Fruit fly (Drosophila melanogaster) whole organism, pupa: ENCODE measurements around the gene CG46042.

Experiments
- CG10348 ChIP-seq: fragments of 200-800 bp; sonication (Bioruptor generic); IDR thresholded peaks from 2 replicates; pipeline ENCODE4 v1.3.6; 2022; ENCODE audit warnings: missing biosample characterization, missing genetic modification characterization
- CG12605 ChIP-seq: fragments of 200-800 bp; sonication (Bioruptor generic); IDR thresholded peaks from 2 replicates; pipeline ENCODE4 v1.3.6; 2022; ENCODE audit warnings: missing biosample characterization, missing genetic modification characterization
- CG13204 ChIP-seq: fragments of 200-800 bp; sonication (Bioruptor generic); optimal IDR thresholded peaks from 2 replicates; lab custom pipeline; 2018; ENCODE audit warnings: missing biosample characterization, mild to moderate bottlenecking, missing genetic modification characterization, moderate library complexity
- CG14655 ChIP-seq: fragments of 200-800 bp; sonication (Bioruptor generic); optimal IDR thresholded peaks from 3 replicates; lab custom pipeline; 2017; ENCODE audit warnings: mild to moderate bottlenecking, missing biosample characterization, missing genetic modification reagents, missing genetic modification characterization
- CG15710 ChIP-seq: fragments of 200-800 bp; sonication (Bioruptor generic); optimal IDR thresholded peaks from 2 replicates; lab custom pipeline; 2018; ENCODE audit warnings: missing biosample characterization, mild to moderate bottlenecking, missing genetic modification characterization, moderate library complexity
- CG17806 ChIP-seq: fragments of 200-800 bp; sonication (Bioruptor generic); optimal IDR thresholded peaks from 2 replicates; lab custom pipeline; 2018; ENCODE audit warnings: missing biosample characterization, mild to moderate bottlenecking, missing genetic modification characterization, moderate library complexity
- CG32121 ChIP-seq: fragments of 200-800 bp; sonication (Bioruptor generic); IDR thresholded peaks from 2 replicates; pipeline ENCODE4 v1.3.6; 2022; ENCODE audit warnings: missing biosample characterization, missing genetic modification characterization
- CG34367 ChIP-seq: fragments of 200-800 bp; sonication (Bioruptor generic); optimal IDR thresholded peaks from 2 replicates; lab custom pipeline; 2018; ENCODE audit warnings: missing biosample characterization, mild to moderate bottlenecking, missing genetic modification characterization
- CG4496 ChIP-seq: fragments of 200-800 bp; sonication (Bioruptor generic); IDR thresholded peaks from 3 replicates; pipeline ENCODE4 v1.3.6; 2022; ENCODE audit warnings: missing biosample characterization, missing genetic modification characterization
- CG8159 ChIP-seq: fragments of 200-800 bp; sonication (Bioruptor generic); optimal IDR thresholded peaks from 3 replicates; lab custom pipeline; 2018; ENCODE audit warnings: missing biosample characterization, mild to moderate bottlenecking, missing genetic modification characterization, moderate library complexity
- CG8301 ChIP-seq: fragments of 200-800 bp; sonication (Bioruptor generic); optimal IDR thresholded peaks from 2 replicates; lab custom pipeline; 2018; ENCODE audit warnings: missing biosample characterization, mild to moderate bottlenecking, missing genetic modification characterization
- CG9948 ChIP-seq: fragments of 200-800 bp; sonication (Bioruptor generic); optimal IDR thresholded peaks from 2 replicates; lab custom pipeline; 2018; ENCODE audit warnings: missing biosample characterization, mild to moderate bottlenecking, missing genetic modification characterization, moderate library complexity
- D1 ChIP-seq: fragments of 200-800 bp; sonication (Bioruptor generic); optimal IDR thresholded peaks from 2 replicates; lab custom pipeline; 2018; ENCODE audit warnings: missing biosample characterization, mild to moderate bottlenecking, missing genetic modification characterization, moderate library complexity
- EcR ChIP-seq: fragments of 200-800 bp; sonication (Bioruptor generic); optimal IDR thresholded peaks from 3 replicates; lab custom pipeline; 2019; ENCODE audit warnings: missing biosample characterization, missing genetic modification characterization, mild to moderate bottlenecking, moderate library complexity, missing genetic modification reagents
- Ets98B ChIP-seq: fragments of 200-800 bp; sonication (Bioruptor generic); IDR thresholded peaks from 2 replicates; pipeline ENCODE4 v1.3.6; 2022; ENCODE audit warnings: missing biosample characterization, missing genetic modification characterization
- Pif1A ChIP-seq: fragments of 200-800 bp; sonication (Bioruptor generic); optimal IDR thresholded peaks from 3 replicates; lab custom pipeline; 2016; ENCODE audit warnings: missing biosample characterization, missing genetic modification characterization
- Pif1B ChIP-seq: fragments of 200-800 bp; sonication (Bioruptor generic); optimal IDR thresholded peaks from 3 replicates; lab custom pipeline; 2016; ENCODE audit warnings: missing biosample characterization, missing genetic modification characterization
- Snoo ChIP-seq: fragments of 200-800 bp; sonication (Bioruptor generic); optimal IDR thresholded peaks from 3 replicates; lab custom pipeline; 2017; ENCODE audit warnings: missing biosample characterization, mild to moderate bottlenecking, missing genetic modification characterization, inconsistent platforms
- fd96Ca ChIP-seq: fragments of 200-800 bp; sonication (Bioruptor generic); IDR thresholded peaks from 3 replicates; pipeline ENCODE4 v1.3.6; 2022; ENCODE audit warnings: missing biosample characterization, missing genetic modification characterization
- gl ChIP-seq: fragments of 200-800 bp; sonication (Bioruptor generic); optimal IDR thresholded peaks from 2 replicates; lab custom pipeline; 2018; ENCODE audit warnings: missing biosample characterization, mild to moderate bottlenecking, missing genetic modification characterization
- rn ChIP-seq: fragments of 200-800 bp; sonication (Bioruptor generic); IDR thresholded peaks from 2 replicates; pipeline ENCODE4 v1.3.6; 2022; ENCODE audit warnings: missing biosample characterization, missing genetic modification characterization

The CG46042 gene

DNA sequence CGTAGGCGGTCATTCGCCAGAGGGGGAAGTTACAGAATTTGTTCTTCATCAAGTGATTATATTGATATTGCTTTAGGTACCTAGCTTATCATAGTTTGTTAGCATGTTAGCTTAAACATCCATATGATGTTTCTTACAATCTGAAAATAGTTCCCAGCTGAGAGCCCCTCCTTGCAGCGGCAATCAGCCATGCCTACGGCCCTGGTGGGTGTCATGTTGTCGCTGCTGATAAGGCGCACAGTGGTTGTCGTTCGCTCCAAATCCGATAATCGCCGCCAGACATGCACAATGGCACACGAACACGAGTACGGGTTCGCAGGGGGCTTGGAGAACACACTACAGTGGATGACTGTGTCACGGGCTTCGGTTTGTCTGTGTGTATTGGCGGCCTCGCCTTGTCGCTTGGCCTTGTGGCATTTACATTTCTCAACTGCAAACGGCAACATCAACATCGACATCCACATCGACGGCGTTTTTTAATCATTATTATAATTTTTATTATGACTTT lies 36.2 kb downstream of the CG46042 start:
- TF ChIP-seq CG34367 (tag; lab: Kevin White, UChicago) (peak; percentile 82), Pif1B (GFP tag; lab: Kevin White, UChicago) (peak; percentile 69), CG32121 (peak; percentile 91), CG13204 (GFP tag; lab: Kevin White, UChicago) (peak; percentile 57), Snoo (peak; percentile 87), CG10348 (GFP tag; lab: Robert Waterston, UW) (no peak; the same call in 1 of the 2 replicates), Pif1A (GFP tag; lab: Kevin White, UChicago) (peak; percentile 83), Ets98B (GFP tag; lab: Robert Waterston, UW) (peak; percentile 83), CG8159 (tag; lab: Kevin White, UChicago) (peak; percentile 84), CG9948 (peak; percentile 78), fd96Ca (peak; percentile 92), CG12605 (GFP tag; lab: Robert Waterston, UW) (peak; percentile 77), CG4496 (GFP tag; lab: Robert Waterston, UW) (peak; percentile 94), CG8301 (tag; lab: Kevin White, UChicago) (peak; percentile 78), D1 (no peak), CG17806 (peak; percentile 78), CG14655 (GFP tag; lab: Kevin White, UChicago) (peak; percentile 83), CG15710 (peak; percentile 85), EcR (GFP tag; lab: Kevin White, UChicago) (peak; percentile 49), gl (tag; lab: Kevin White, UChicago) (peak; percentile 74), rn (no peak; the same call in 1 of the 2 replicates)
- TF ChIP-seq, all 21 proteins: peak for 18

DNA sequence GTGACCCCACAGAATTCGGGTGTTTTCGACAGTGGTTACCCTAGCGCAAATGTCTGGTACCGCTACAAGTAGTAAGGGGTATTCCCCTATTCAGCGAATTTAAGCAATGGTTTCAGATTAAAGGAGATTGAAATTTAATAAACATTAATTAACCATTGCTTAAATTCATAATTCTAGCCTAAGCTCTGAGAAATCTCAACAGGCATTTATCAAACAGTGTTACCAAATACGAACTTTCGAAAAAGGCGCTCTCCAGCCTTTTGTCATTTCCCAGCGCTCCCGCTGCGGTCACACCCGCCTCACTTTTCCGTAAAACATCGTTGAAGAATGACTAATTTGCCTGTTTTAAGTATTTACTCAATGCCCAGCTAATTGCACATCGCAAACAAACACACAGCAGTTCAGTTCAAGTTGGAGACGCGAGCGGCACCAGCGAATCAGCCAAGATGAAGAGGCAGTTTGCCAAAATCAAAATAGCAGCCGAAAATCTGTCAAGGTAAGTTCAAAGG lies 37.3 kb downstream of the CG46042 start, which contains the start of the genes Surf6 and RhoGAP92B:
Surf6 (minus strand) TSS at position 4 of the 509 bp plus-strand sequence.
RhoGAP92B (plus strand) TSS at position 300 of the 509 bp plus-strand sequence.
- TF ChIP-seq CG17806 (peak; percentile 12), Pif1A (GFP tag; lab: Kevin White, UChicago) (no peak), CG32121 (peak; percentile 68), gl (tag; lab: Kevin White, UChicago) (no peak), Ets98B (GFP tag; lab: Robert Waterston, UW) (no peak), CG15710 (peak; percentile 43), EcR (GFP tag; lab: Kevin White, UChicago) (peak; percentile 68), Snoo (peak; percentile 40), CG4496 (GFP tag; lab: Robert Waterston, UW) (peak; percentile 29; the same call in 1 of the 3 replicates), CG13204 (GFP tag; lab: Kevin White, UChicago) (no peak), CG8301 (tag; lab: Kevin White, UChicago) (no peak), CG34367 (tag; lab: Kevin White, UChicago) (peak; percentile 44), Pif1B (GFP tag; lab: Kevin White, UChicago) (peak; percentile 30), CG9948 (no peak), CG8159 (tag; lab: Kevin White, UChicago) (peak; percentile 14), fd96Ca (peak; percentile 40; the same call in 1 of the 3 replicates), CG14655 (GFP tag; lab: Kevin White, UChicago) (no peak), CG12605 (GFP tag; lab: Robert Waterston, UW) (peak; percentile 56; the same call in 1 of the 2 replicates), CG10348 (GFP tag; lab: Robert Waterston, UW) (no peak), rn (no peak), D1 (no peak)

DNA sequence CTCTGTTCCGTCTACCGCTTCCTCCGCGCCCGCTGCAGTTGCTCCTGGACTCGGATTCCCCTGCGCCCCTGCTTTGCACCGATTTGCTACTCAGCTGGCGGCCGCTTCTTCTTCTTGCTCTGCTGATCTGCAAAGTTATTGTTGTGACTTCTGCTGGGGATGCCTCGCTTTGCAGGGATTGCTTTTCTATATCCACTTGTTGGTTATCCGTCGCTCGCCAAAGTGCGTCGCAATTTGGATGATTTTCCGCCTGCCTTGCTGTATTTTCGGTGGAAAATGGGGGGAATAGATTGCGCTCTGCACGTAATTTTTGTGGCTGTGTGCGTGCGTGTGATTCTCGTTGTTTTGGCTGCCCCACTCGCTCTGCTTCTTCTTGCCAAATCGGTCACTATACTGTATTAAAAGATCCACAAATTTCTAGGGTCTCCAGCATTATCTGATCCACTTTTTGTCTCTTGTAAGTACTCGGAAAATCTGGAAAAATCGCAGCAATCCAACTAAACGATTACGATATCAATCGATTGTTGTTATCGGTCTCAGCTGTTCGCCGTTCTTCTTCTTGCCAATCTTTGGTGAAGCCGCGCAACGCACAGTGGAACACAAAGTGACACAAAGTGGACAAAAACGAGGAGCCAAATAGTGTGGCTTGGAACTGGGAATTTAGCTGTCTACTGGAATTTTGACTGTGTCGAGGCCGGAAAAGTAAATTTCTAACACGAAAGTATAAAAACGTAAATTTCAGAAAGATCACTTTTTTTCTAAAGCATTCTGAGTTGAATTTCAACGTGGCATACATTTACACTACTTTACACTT lies 39.1 kb downstream of the CG46042 start, which contains the start of gene ClpX:
ClpX (minus strand) TSS at position 764 of the 814 bp plus-strand sequence.
- no peak for TF ChIP-seq CG12605 (GFP tag; lab: Robert Waterston, UW)
- TF ChIP-seq CG4496 (GFP tag; lab: Robert Waterston, UW) = peak; percentile 26; the same call in 1 of the 3 replicates

DNA sequence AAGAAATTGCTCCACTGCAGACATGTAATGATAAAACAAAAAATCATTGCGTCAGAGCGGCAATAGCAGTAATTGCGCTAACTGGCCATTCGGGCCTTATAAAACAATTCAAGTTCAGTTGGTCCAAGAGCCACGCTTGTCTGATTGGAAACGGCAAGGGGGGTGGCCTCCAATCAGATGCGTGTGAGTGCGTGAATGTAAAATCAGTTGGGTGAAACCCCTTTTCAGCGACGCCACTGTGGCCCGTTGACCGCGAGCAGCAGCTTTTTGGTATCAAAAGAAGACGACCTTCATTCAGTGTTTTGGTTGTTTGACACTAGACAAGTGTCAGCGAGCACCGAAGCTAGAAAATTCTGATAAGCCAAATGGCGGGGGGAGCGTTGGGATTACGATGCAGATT lies 39.9 kb downstream of the CG46042 start:
- no peak for TF ChIP-seq D1
- no peak for TF ChIP-seq EcR (GFP tag; lab: Kevin White, UChicago)
- TF ChIP-seq rn = no peak
- TF ChIP-seq CG34367 (tag; lab: Kevin White, UChicago) = no peak
- no peak for TF ChIP-seq CG17806
- TF ChIP-seq fd96Ca = 0 out of 3 replicates have a peak, but pooled peaks have one; percentile 5

DNA sequence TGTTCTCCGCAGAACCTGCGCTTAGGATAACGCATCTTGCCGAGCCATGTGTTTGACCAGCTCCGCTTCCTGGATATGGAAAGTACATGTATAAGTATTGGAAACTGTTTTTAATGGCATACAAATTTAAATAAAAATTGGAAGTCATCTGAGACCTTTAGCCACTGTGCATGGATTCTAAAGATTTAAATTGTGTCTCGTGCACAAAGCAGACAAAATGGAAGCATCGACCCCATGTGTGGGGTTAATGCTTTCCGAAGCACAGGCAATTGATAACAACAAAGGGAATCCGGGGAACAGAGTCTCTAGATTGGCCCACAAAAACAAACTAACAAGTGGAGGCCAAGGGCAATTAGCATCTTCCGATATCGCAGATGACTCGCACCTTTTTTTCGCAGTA lies 40.5 kb downstream of the CG46042 start:
- no peak for TF ChIP-seq Pif1B (GFP tag; lab: Kevin White, UChicago)
- no peak for TF ChIP-seq gl (tag; lab: Kevin White, UChicago)
- TF ChIP-seq CG14655 (GFP tag; lab: Kevin White, UChicago) = no peak
- no peak for TF ChIP-seq CG34367 (tag; lab: Kevin White, UChicago)
- TF ChIP-seq Pif1A (GFP tag; lab: Kevin White, UChicago) = no peak
- TF ChIP-seq CG32121 = no peak
- TF ChIP-seq CG4496 (GFP tag; lab: Robert Waterston, UW) = no peak
- no peak for TF ChIP-seq CG17806
- no peak for TF ChIP-seq CG15710
- no peak for TF ChIP-seq D1
- TF ChIP-seq CG12605 (GFP tag; lab: Robert Waterston, UW) = no peak
- TF ChIP-seq CG13204 (GFP tag; lab: Kevin White, UChicago) = no peak
- no peak for TF ChIP-seq CG10348 (GFP tag; lab: Robert Waterston, UW)
- TF ChIP-seq rn = no peak
- TF ChIP-seq Ets98B (GFP tag; lab: Robert Waterston, UW) = no peak
- no peak for TF ChIP-seq CG9948
- no peak for TF ChIP-seq CG8301 (tag; lab: Kevin White, UChicago)
